Fruit fly (Drosophila melanogaster) whole organism, adult: Measurements from ENCODE around the gene MtnB.

ENCODE experiments used
- CG7045 ChIP-seq: fragments of 200-800 bp; sonication (Bioruptor generic); optimal IDR thresholded peaks from 2 replicates; lab custom pipeline; 2017; ENCODE audit warnings: missing biosample characterization, mild to moderate bottlenecking, missing genetic modification characterization
- Crg-1 ChIP-seq: fragments of 200-800 bp; sonication (Bioruptor generic); optimal IDR thresholded peaks from 2 replicates; lab custom pipeline; 2016; ENCODE audit warnings: missing biosample characterization, missing genetic modification characterization
- bab1 ChIP-seq: fragments of 200-800 bp; sonication (Bioruptor generic); optimal IDR thresholded peaks from 3 replicates; lab custom pipeline; 2019; ENCODE audit warnings: missing biosample characterization, mild to moderate bottlenecking, missing genetic modification characterization, moderate library complexity
- kay ChIP-seq: fragments of 200-800 bp; sonication (Bioruptor generic); peaks from one replicate; lab custom pipeline; 2016; ENCODE audit warnings: missing biosample characterization, missing genetic modification characterization, borderline replicate concordance
- pad ChIP-seq: fragments of 200-800 bp; sonication (Bioruptor generic); optimal IDR thresholded peaks from 3 replicates; lab custom pipeline; 2017; ENCODE audit warnings: missing biosample characterization, missing genetic modification characterization, mild to moderate bottlenecking, moderate library complexity, missing genetic modification reagents

DNA sequence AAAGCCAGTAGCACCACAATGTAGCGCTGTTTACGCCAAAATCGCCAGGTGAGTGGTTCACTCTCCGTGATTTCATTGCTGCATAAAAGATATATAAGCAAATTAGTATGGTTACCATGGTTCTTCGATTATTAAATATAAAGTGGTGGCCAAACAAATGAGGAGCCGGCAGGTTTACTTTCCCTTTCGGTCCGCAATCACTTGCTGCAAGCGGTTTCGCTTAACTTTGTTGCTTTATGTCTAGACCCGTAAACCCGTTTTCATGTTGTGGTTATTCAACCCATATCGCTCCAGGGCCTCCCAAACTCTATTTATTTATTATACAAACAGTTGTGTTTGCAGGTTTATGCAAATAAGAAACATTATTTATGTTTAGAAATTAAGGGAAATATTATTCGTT is 5.8 kb upstream of the MtnB start:
- TF ChIP-seq pad (GFP tag; lab: Kevin White, UChicago) (no peak), kay (no peak), Crg-1 (GFP tag; lab: Kevin White, UChicago) (no peak), bab1 (GFP tag; lab: Kevin White, UChicago) (no peak), CG7045 (GFP tag; lab: Kevin White, UChicago) (no peak)
